Worm (Caenorhabditis elegans): Measurements from ENCODE around the gene irld-9.

DNA sequence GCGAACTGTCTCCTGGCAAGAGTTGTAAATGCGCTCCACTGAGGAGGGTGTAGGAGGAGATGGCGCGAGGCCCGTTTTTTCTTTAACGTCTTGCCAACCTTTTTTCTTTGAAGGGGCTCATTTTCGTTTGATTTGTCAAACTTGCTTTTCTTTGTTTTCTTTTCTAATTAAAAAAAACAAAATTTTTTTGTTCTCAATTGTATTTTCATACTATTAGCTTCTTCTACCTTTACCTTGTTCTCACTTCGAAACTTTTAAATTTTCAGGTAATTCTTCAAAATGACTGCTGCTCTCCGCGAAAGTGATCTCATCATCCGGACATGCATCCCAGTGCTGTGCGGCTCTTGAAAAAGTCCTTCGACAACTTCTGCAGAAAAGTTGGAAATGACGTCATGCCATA lies 28.8 kb downstream of the irld-9 start, which contains the start of gene fbxa-184:
- TF ChIP-seq him-1 (tag; optimal IDR thresholded peaks at IDR 0.05) (no peak), dao-5 (tag; optimal IDR thresholded peaks at IDR 0.05) (no peak), W03F9.2 (tag; optimal IDR thresholded peaks at IDR 0.05) (no peak)

Data from whole organism, L4/young adult.